Worm (Caenorhabditis elegans) whole organism, L4 larva: ENCODE measurements around the gene F18E3.10.

Source experiments
- F10B5.3 ChIP-seq: sonication (generic microtip); optimal IDR thresholded peaks from 2 replicates; lab custom pipeline; 2016; ENCODE audit warnings: mild to moderate bottlenecking, missing genetic modification characterization, missing compliant biosample characterization
- F37D6.2 ChIP-seq: sonication (generic microtip); optimal IDR thresholded peaks from 2 replicates; lab custom pipeline; 2016; ENCODE audit warnings: mild to moderate bottlenecking, missing genetic modification characterization, missing compliant biosample characterization
- F44E2.7 ChIP-seq: fragments of 200-800 bp; sonication (Bioruptor generic); IDR thresholded peaks from 2 replicates; pipeline ENCODE4 v2.1.2; 2022; ENCODE audit warnings: missing genetic modification characterization, missing compliant biosample characterization
- F49E8.2 ChIP-seq: sonication (generic microtip); optimal IDR thresholded peaks from 2 replicates; lab custom pipeline; 2016; ENCODE audit warnings: missing compliant biosample characterization, mild to moderate bottlenecking, missing genetic modification characterization, borderline replicate concordance
- T26A8.4 ChIP-seq: fragments of 200-800 bp; sonication (Bioruptor generic); IDR thresholded peaks from 2 replicates; pipeline ENCODE4 v1.3.6; 2022; ENCODE audit warnings: missing genetic modification characterization, missing compliant biosample characterization
- Y48G9A.11 ChIP-seq: fragments of 200-800 bp; sonication (Bioruptor generic); IDR thresholded peaks from 2 replicates; pipeline ENCODE4 v1.3.6; 2022; ENCODE audit warnings: missing genetic modification reagents, missing genetic modification characterization, missing compliant biosample characterization
- Y75B8A.6 ChIP-seq: fragments of 200-800 bp; sonication (Bioruptor generic); IDR thresholded peaks from 2 replicates; pipeline ENCODE4 v1.3.6; 2022; ENCODE audit warnings: missing genetic modification reagents, missing genetic modification characterization, missing compliant biosample characterization
- ZK337.2 ChIP-seq: fragments of 200-800 bp; sonication (Bioruptor generic); IDR thresholded peaks from 2 replicates; pipeline ENCODE4 v1.3.6; 2022; ENCODE audit warnings: missing genetic modification reagents, missing genetic modification characterization, missing compliant biosample characterization
- aha-1 ChIP-seq: fragments of 150-350 bp; peaks from one replicate; lab custom pipeline; 2014; ENCODE audit warnings: missing biosample characterization, missing genetic modification characterization
- ama-1 ChIP-seq: fragments of 150-350 bp; optimal IDR thresholded peaks from 2 replicates; lab custom pipeline; 2014; ENCODE audit warnings: inconsistent platforms, mixed read lengths
- arid-1 ChIP-seq: fragments of 200-800 bp; sonication (Bioruptor generic); conservative IDR thresholded peaks from 2 replicates; pipeline ENCODE4 v1.3.6; 2022; ENCODE audit warnings: missing genetic modification reagents, missing genetic modification characterization, missing compliant biosample characterization
- ceh-32 ChIP-seq: sonication (generic microtip); optimal IDR thresholded peaks from 2 replicates; lab custom pipeline; 2016; ENCODE audit warnings: mild to moderate bottlenecking, missing genetic modification characterization, missing compliant biosample characterization; ENCODE audit not compliant: poor library complexity
- cey-2 ChIP-seq: sonication (generic microtip); optimal IDR thresholded peaks from 3 replicates; lab custom pipeline; 2017; ENCODE audit warnings: missing genetic modification characterization, mild to moderate bottlenecking, missing compliant biosample characterization, antibody characterized with exemption, borderline replicate concordance; ENCODE audit not compliant: insufficient read depth
- dmd-8 ChIP-seq: fragments of 200-800 bp; sonication (Bioruptor generic); IDR thresholded peaks from 2 replicates; pipeline ENCODE4 v1.3.6; 2022; ENCODE audit warnings: missing genetic modification characterization, missing compliant biosample characterization
- dve-1 ChIP-seq: sonication (generic microtip); optimal IDR thresholded peaks from 2 replicates; lab custom pipeline; 2017; ENCODE audit warnings: antibody characterized with exemption, mild to moderate bottlenecking, missing genetic modification characterization, missing compliant biosample characterization; ENCODE audit not compliant: insufficient read depth
- egl-27 ChIP-seq: sonication (generic microtip); optimal IDR thresholded peaks from 3 replicates; lab custom pipeline; 2017; ENCODE audit warnings: missing biosample characterization, missing genetic modification reagents, missing genetic modification characterization
- egl-43 ChIP-seq: fragments of 200-800 bp; sonication (Bioruptor generic); IDR thresholded peaks from 2 replicates; pipeline ENCODE4 v1.3.6; 2022; ENCODE audit warnings: missing genetic modification reagents, missing genetic modification characterization, missing compliant biosample characterization
- hif-1 ChIP-seq, 2 experiments: sonication (generic microtip); optimal IDR thresholded peaks; 2 replicates each; lab custom pipeline; 2016 to 2017; ENCODE audit warnings: missing compliant biosample characterization in 2 of 2, missing genetic modification characterization in 2 of 2, missing genetic modification reagents in 2 of 2, missing genotype in 2 of 2, mild to moderate bottlenecking in 1 of 2
- hlh-11 ChIP-seq: fragments of 200-800 bp; sonication (Bioruptor generic); optimal IDR thresholded peaks from 2 replicates; lab custom pipeline; 2018; ENCODE audit warnings: mild to moderate bottlenecking, missing genetic modification characterization, missing compliant biosample characterization
- lin-1 ChIP-seq: fragments of 200-800 bp; sonication (Bioruptor generic); IDR thresholded peaks from 2 replicates; pipeline ENCODE4 v1.3.6; 2022; ENCODE audit warnings: missing genetic modification reagents, missing genetic modification characterization, missing compliant biosample characterization
- lin-13 ChIP-seq: fragments of 150-350 bp; optimal IDR thresholded peaks from 2 replicates; lab custom pipeline; 2014; ENCODE audit warnings: missing biosample characterization, missing genetic modification reagents, missing genetic modification characterization
- lir-3 ChIP-seq: sonication (generic microtip); optimal IDR thresholded peaks from 2 replicates; lab custom pipeline; 2016; ENCODE audit warnings: mild to moderate bottlenecking, missing genetic modification characterization, missing compliant biosample characterization
- mep-1 ChIP-seq: fragments of 150-350 bp; sonication (generic microtip); optimal IDR thresholded peaks from 3 replicates; lab custom pipeline; 2014; ENCODE audit warnings: missing biosample characterization, missing genetic modification characterization
- mxl-2 ChIP-seq: fragments of 200-800 bp; sonication (Bioruptor generic); conservative IDR thresholded peaks from 2 replicates; pipeline ENCODE4 v1.3.6; 2022; ENCODE audit warnings: missing genetic modification reagents, missing genetic modification characterization, missing compliant biosample characterization
- mxl-3 ChIP-seq: fragments of 200-800 bp; sonication (Bioruptor generic); optimal IDR thresholded peaks from 2 replicates; lab custom pipeline; 2018; ENCODE audit warnings: mild to moderate bottlenecking, missing genetic modification characterization, missing compliant biosample characterization
- nhr-237 ChIP-seq: sonication (generic microtip); optimal IDR thresholded peaks from 2 replicates; lab custom pipeline; 2017; ENCODE audit warnings: missing biosample characterization, missing genetic modification characterization
- nhr-25 ChIP-seq: sonication (generic microtip); optimal IDR thresholded peaks from 2 replicates; lab custom pipeline; 2017; ENCODE audit warnings: missing genetic modification characterization, mild to moderate bottlenecking, missing compliant biosample characterization, antibody characterized with exemption, moderate library complexity, borderline replicate concordance; ENCODE audit not compliant: insufficient read depth
- nhr-48 ChIP-seq: sonication (generic microtip); optimal IDR thresholded peaks from 2 replicates; lab custom pipeline; 2016; ENCODE audit warnings: mild to moderate bottlenecking, missing genetic modification characterization, missing compliant biosample characterization
- nhr-77 ChIP-seq: fragments of 150-350 bp; optimal IDR thresholded peaks from 2 replicates; lab custom pipeline; 2014; ENCODE audit warnings: missing biosample characterization, missing genetic modification characterization
- php-3 ChIP-seq: fragments of 200-800 bp; sonication (Bioruptor generic); IDR thresholded peaks from 2 replicates; pipeline ENCODE4 v1.3.6; 2022; ENCODE audit warnings: missing genetic modification reagents, missing genetic modification characterization, missing compliant biosample characterization
- set-16 ChIP-seq: fragments of 200-800 bp; sonication (Bioruptor generic); IDR thresholded peaks from 2 replicates; pipeline ENCODE4 v1.3.6; 2022; ENCODE audit warnings: missing genetic modification reagents, missing genetic modification characterization, missing compliant biosample characterization
- spr-3 ChIP-seq: fragments of 200-800 bp; sonication (Bioruptor generic); optimal IDR thresholded peaks from 2 replicates; lab custom pipeline; 2018; ENCODE audit warnings: mild to moderate bottlenecking, missing genetic modification characterization, missing compliant biosample characterization
- tag-97 ChIP-seq: fragments of 200-800 bp; sonication (Bioruptor generic); IDR thresholded peaks from 2 replicates; pipeline ENCODE4 v1.3.6; 2022; ENCODE audit warnings: missing genetic modification characterization, missing compliant biosample characterization
- tra-1 ChIP-seq: fragments of 200-800 bp; sonication (Bioruptor generic); IDR thresholded peaks from 2 replicates; pipeline ENCODE4 v1.3.6; 2022; ENCODE audit warnings: missing genetic modification reagents, missing genetic modification characterization, missing compliant biosample characterization
- unc-39 ChIP-seq: sonication (generic microtip); optimal IDR thresholded peaks from 2 replicates; lab custom pipeline; 2017; ENCODE audit warnings: missing biosample characterization, missing genetic modification characterization
- unc-62 ChIP-seq, 3 experiments: fragments of 150-350 bp in 1 of 3; sonication (generic microtip); optimal IDR thresholded peaks in 2 of 3; peaks in 1 of 3; 1 replicate in 1 of 3; 2 replicates in 2 of 3; lab custom pipeline; 2014 to 2017; ENCODE audit warnings: missing biosample characterization in 3 of 3, missing genetic modification characterization in 3 of 3, missing genetic modification reagents in 3 of 3, missing genotype in 1 of 3
- zag-1 ChIP-seq: fragments of 150-350 bp; optimal IDR thresholded peaks from 2 replicates; lab custom pipeline; 2014; ENCODE audit warnings: missing biosample characterization, missing genetic modification characterization
- zip-11 ChIP-seq: fragments of 200-800 bp; sonication (Bioruptor generic); IDR thresholded peaks from 2 replicates; pipeline ENCODE4 v1.3.6; 2022; ENCODE audit warnings: missing genetic modification characterization, missing compliant biosample characterization
- ztf-11 ChIP-seq: fragments of 150-350 bp; optimal IDR thresholded peaks from 2 replicates; lab custom pipeline; 2014; ENCODE audit warnings: missing biosample characterization, missing genetic modification characterization

Gene F18E3.10

ce11 chrV:7432441-7433146 is 8.4 kb upstream of the F18E3.10 start (continued):
- TF ChIP-seq tra-1 (peak; percentile 62), ama-1 (lab: Kevin White, UChicago) (peak; percentile 73), hlh-11 (peak; percentile 63), lin-1 (GFP tag; lab: Robert Waterston, UW) (peak; percentile 58; the same call in 1 of the 2 replicates), zag-1 (tag; lab: Kevin White, UChicago) (no peak), nhr-48 (tag; lab: Kevin White, UChicago) (peak; percentile 32), unc-62 (GFP tag; optimal IDR thresholded peaks at IDR 0.05 in 1 of 2; lab: Kevin White, UChicago) (peak in 1 of 2 experiments; percentile 74), unc-62 (tag; optimal IDR thresholded peaks at IDR 0.05; lab: Kevin White, UChicago) (no peak), php-3 (GFP tag; lab: Robert Waterston, UW) (peak; percentile 60), ZK337.2 (GFP tag; lab: Robert Waterston, UW) (no peak)

- TF ChIP-seq aha-1 (tag; lab: Kevin White, UChicago), result peak; percentile 11
- no peak for TF ChIP-seq lin-13 (GFP tag; lab: Kevin White, UChicago)
- TF ChIP-seq nhr-237, result no peak
- TF ChIP-seq tag-97 (GFP tag; lab: Robert Waterston, UW), result no peak
- no peak for TF ChIP-seq egl-27
- TF ChIP-seq lir-3 (tag; lab: Kevin White, UChicago), result no peak
Measured at ce11 chrV:7431016-7431415, 6.8 kb upstream of the F18E3.10 start, which contains the start of gene srw-71. srw-71 (minus strand) TSS chrV:7431116.

ce11 chrV:7428880-7429279 is 4.6 kb upstream of the F18E3.10 start, which contains the start of gene srw-69:
srw-69 (minus strand) TSS chrV:7428980.
- no peak for TF ChIP-seq F44E2.7
- no peak for TF ChIP-seq hif-1 (tag; optimal IDR thresholded peaks at IDR 0.05; lab: Kevin White, UChicago)
- no peak for TF ChIP-seq mxl-2 (GFP tag; lab: Robert Waterston, UW)
- TF ChIP-seq egl-43 (GFP tag; lab: Robert Waterston, UW), result no peak
- TF ChIP-seq F10B5.3 (tag; lab: Kevin White, UChicago), result no peak
- no peak for TF ChIP-seq T26A8.4 (GFP tag; lab: Robert Waterston, UW)
- TF ChIP-seq tra-1, result no peak
- no peak for TF ChIP-seq nhr-25
- TF ChIP-seq F49E8.2 (tag; lab: Kevin White, UChicago), result no peak
- no peak for TF ChIP-seq lin-1 (GFP tag; lab: Robert Waterston, UW)
- no peak for TF ChIP-seq tag-97 (GFP tag; lab: Robert Waterston, UW)
- no peak for TF ChIP-seq dmd-8 (GFP tag; lab: Robert Waterston, UW)
- TF ChIP-seq nhr-77 (tag; lab: Kevin White, UChicago), result no peak

- TF ChIP-seq Y48G9A.11 (GFP tag; lab: Robert Waterston, UW), result no peak
- TF ChIP-seq zip-11 (GFP tag; lab: Robert Waterston, UW), result no peak
- TF ChIP-seq F37D6.2 (tag; lab: Kevin White, UChicago), result no peak
- TF ChIP-seq ZK337.2 (GFP tag; lab: Robert Waterston, UW), result no peak
Measured at ce11 chrV:7426594-7426993, 2.4 kb upstream of the F18E3.10 start, which contains the start of gene srw-68. srw-68 (minus strand) TSS chrV:7426694.

- no peak for TF ChIP-seq cey-2 (tag; lab: Kevin White, UChicago)
- TF ChIP-seq mxl-3, result no peak
- TF ChIP-seq mxl-2 (GFP tag; lab: Robert Waterston, UW), result no peak
- TF ChIP-seq ztf-11, result no peak
- no peak for TF ChIP-seq tra-1
- no peak for TF ChIP-seq unc-39 (tag; lab: Kevin White, UChicago)
- no peak for TF ChIP-seq dve-1 (tag; lab: Kevin White, UChicago)
- TF ChIP-seq lir-3 (tag; lab: Kevin White, UChicago), result no peak
- TF ChIP-seq arid-1 (GFP tag; lab: Robert Waterston, UW), result no peak
- no peak for TF ChIP-seq php-3 (GFP tag; lab: Robert Waterston, UW)
- TF ChIP-seq mep-1, result no peak
- no peak for TF ChIP-seq ZK337.2 (GFP tag; lab: Robert Waterston, UW)
- TF ChIP-seq set-16 (GFP tag; lab: Robert Waterston, UW), result no peak
- no peak for TF ChIP-seq Y75B8A.6 (GFP tag; lab: Robert Waterston, UW)
- TF ChIP-seq spr-3 (GFP tag; lab: Kevin White, UChicago), result no peak
- no peak for TF ChIP-seq ceh-32
- TF ChIP-seq, all 104 proteins: peak for 0
Measured at ce11 chrV:7420162-7420561, 4.1 kb downstream of the F18E3.10 start, which contains the start of gene srxa-4. srxa-4 (plus strand) TSS chrV:7420462.
